Worm (Caenorhabditis elegans) whole organism, L4 larva: ENCODE results near the gene txt-1.

ENCODE experiments used
- D1046.2 ChIP-seq: fragments of 200-800 bp; sonication (Bioruptor generic); IDR thresholded peaks from 2 replicates; pipeline ENCODE4 v1.3.6; 2022; ENCODE audit warnings: missing genetic modification characterization, missing compliant biosample characterization
- F37D6.2 ChIP-seq: sonication (generic microtip); optimal IDR thresholded peaks from 2 replicates; lab custom pipeline; 2016; ENCODE audit warnings: mild to moderate bottlenecking, missing genetic modification characterization, missing compliant biosample characterization
- R02D3.7 ChIP-seq: fragments of 150-350 bp; sonication (generic microtip); optimal IDR thresholded peaks from 3 replicates; lab custom pipeline; 2014; ENCODE audit warnings: missing biosample characterization, missing genetic modification characterization
- T26A8.4 ChIP-seq: fragments of 200-800 bp; sonication (Bioruptor generic); IDR thresholded peaks from 2 replicates; pipeline ENCODE4 v1.3.6; 2022; ENCODE audit warnings: missing genetic modification characterization, missing compliant biosample characterization
- aha-1 ChIP-seq: fragments of 150-350 bp; peaks from one replicate; lab custom pipeline; 2014; ENCODE audit warnings: missing biosample characterization, missing genetic modification characterization
- aly-2 ChIP-seq: sonication (generic microtip); optimal IDR thresholded peaks from 2 replicates; lab custom pipeline; 2018; ENCODE audit warnings: missing biosample characterization, missing genetic modification characterization
- arid-1 ChIP-seq: fragments of 200-800 bp; sonication (Bioruptor generic); conservative IDR thresholded peaks from 2 replicates; pipeline ENCODE4 v1.3.6; 2022; ENCODE audit warnings: missing genetic modification reagents, missing genetic modification characterization, missing compliant biosample characterization
- ceh-32 ChIP-seq: sonication (generic microtip); optimal IDR thresholded peaks from 2 replicates; lab custom pipeline; 2016; ENCODE audit warnings: mild to moderate bottlenecking, missing genetic modification characterization, missing compliant biosample characterization; ENCODE audit not compliant: poor library complexity
- ces-1 ChIP-seq: fragments of 150-350 bp; sonication (generic microtip); optimal IDR thresholded peaks from 4 replicates; lab custom pipeline; 2014; ENCODE audit warnings: missing biosample characterization, missing genetic modification reagents, missing genetic modification characterization
- daf-16 ChIP-seq, 3 experiments: sonication (generic microtip); optimal IDR thresholded peaks; 2 replicates each; lab custom pipeline; 2016 to 2017; ENCODE audit warnings: missing genetic modification characterization in 3 of 3, missing genetic modification reagents in 3 of 3, mild to moderate bottlenecking in 2 of 3, missing compliant biosample characterization in 2 of 3, missing biosample characterization in 1 of 3, moderate library complexity in 1 of 3
- daf-19 ChIP-seq: fragments of 200-800 bp; sonication (Bioruptor generic); conservative IDR thresholded peaks from 2 replicates; pipeline ENCODE4 v1.3.6; 2022; ENCODE audit warnings: missing genetic modification characterization, missing compliant biosample characterization
- dmd-9 ChIP-seq: fragments of 200-800 bp; sonication (Bioruptor generic); IDR thresholded peaks from 2 replicates; pipeline ENCODE4 v1.3.6; 2022; ENCODE audit warnings: missing genetic modification reagents, missing genetic modification characterization, missing compliant biosample characterization
- duxl-1 ChIP-seq: sonication (generic microtip); optimal IDR thresholded peaks from 2 replicates; lab custom pipeline; 2016; ENCODE audit warnings: mild to moderate bottlenecking, missing genetic modification characterization, moderate library complexity, missing compliant biosample characterization; ENCODE audit not compliant: poor library complexity
- dve-1 ChIP-seq: sonication (generic microtip); optimal IDR thresholded peaks from 2 replicates; lab custom pipeline; 2017; ENCODE audit warnings: antibody characterized with exemption, mild to moderate bottlenecking, missing genetic modification characterization, missing compliant biosample characterization; ENCODE audit not compliant: insufficient read depth
- egl-27 ChIP-seq: sonication (generic microtip); optimal IDR thresholded peaks from 3 replicates; lab custom pipeline; 2017; ENCODE audit warnings: missing biosample characterization, missing genetic modification reagents, missing genetic modification characterization
- fos-1 ChIP-seq: fragments of 150-350 bp; optimal IDR thresholded peaks from 2 replicates; lab custom pipeline; 2014; ENCODE audit warnings: missing biosample characterization, missing genetic modification characterization
- hlh-11 ChIP-seq: fragments of 200-800 bp; sonication (Bioruptor generic); optimal IDR thresholded peaks from 2 replicates; lab custom pipeline; 2018; ENCODE audit warnings: mild to moderate bottlenecking, missing genetic modification characterization, missing compliant biosample characterization
- jun-1 ChIP-seq: fragments of 150-350 bp; optimal IDR thresholded peaks from 2 replicates; lab custom pipeline; 2014; ENCODE audit warnings: missing biosample characterization, missing genetic modification reagents, missing genetic modification characterization
- lin-1 ChIP-seq: fragments of 200-800 bp; sonication (Bioruptor generic); IDR thresholded peaks from 2 replicates; pipeline ENCODE4 v1.3.6; 2022; ENCODE audit warnings: missing genetic modification reagents, missing genetic modification characterization, missing compliant biosample characterization
- madf-9 ChIP-seq: fragments of 200-800 bp; sonication (Bioruptor generic); conservative IDR thresholded peaks from 2 replicates; pipeline ENCODE4 v1.3.6; 2022; ENCODE audit warnings: missing genetic modification reagents, missing genetic modification characterization, missing compliant biosample characterization
- mdt-29 ChIP-seq: fragments of 200-800 bp; sonication (Bioruptor generic); IDR thresholded peaks from 2 replicates; pipeline ENCODE4 v1.3.6; 2022; ENCODE audit warnings: missing genetic modification reagents, missing genetic modification characterization, missing compliant biosample characterization
- mxl-2 ChIP-seq: fragments of 200-800 bp; sonication (Bioruptor generic); conservative IDR thresholded peaks from 2 replicates; pipeline ENCODE4 v1.3.6; 2022; ENCODE audit warnings: missing genetic modification reagents, missing genetic modification characterization, missing compliant biosample characterization
- mxl-3 ChIP-seq: fragments of 200-800 bp; sonication (Bioruptor generic); optimal IDR thresholded peaks from 2 replicates; lab custom pipeline; 2018; ENCODE audit warnings: mild to moderate bottlenecking, missing genetic modification characterization, missing compliant biosample characterization
- nhr-11 ChIP-seq: fragments of 150-350 bp; optimal IDR thresholded peaks from 2 replicates; lab custom pipeline; 2014; ENCODE audit warnings: missing biosample characterization, missing genetic modification characterization
- nhr-237 ChIP-seq: sonication (generic microtip); optimal IDR thresholded peaks from 2 replicates; lab custom pipeline; 2017; ENCODE audit warnings: missing biosample characterization, missing genetic modification characterization
- nhr-25 ChIP-seq: sonication (generic microtip); optimal IDR thresholded peaks from 2 replicates; lab custom pipeline; 2017; ENCODE audit warnings: missing genetic modification characterization, mild to moderate bottlenecking, missing compliant biosample characterization, antibody characterized with exemption, moderate library complexity, borderline replicate concordance; ENCODE audit not compliant: insufficient read depth
- nhr-28 ChIP-seq: fragments of 150-350 bp; optimal IDR thresholded peaks from 2 replicates; lab custom pipeline; 2014; ENCODE audit warnings: missing biosample characterization, missing genetic modification characterization
- nhr-42 ChIP-seq: fragments of 200-800 bp; sonication (Bioruptor generic); IDR thresholded peaks from 2 replicates; pipeline ENCODE4 v1.3.6; 2022; ENCODE audit warnings: missing genetic modification characterization, missing compliant biosample characterization
- nhr-48 ChIP-seq: sonication (generic microtip); optimal IDR thresholded peaks from 2 replicates; lab custom pipeline; 2016; ENCODE audit warnings: mild to moderate bottlenecking, missing genetic modification characterization, missing compliant biosample characterization
- nhr-6 ChIP-seq: fragments of 150-350 bp; optimal IDR thresholded peaks from 2 replicates; lab custom pipeline; 2014; ENCODE audit warnings: missing biosample characterization, missing genetic modification characterization
- pqm-1 ChIP-seq: sonication (generic microtip); optimal IDR thresholded peaks from 2 replicates; lab custom pipeline; 2017; ENCODE audit warnings: missing biosample characterization, missing genetic modification characterization
- rbr-2 ChIP-seq: sonication (generic microtip); optimal IDR thresholded peaks from 2 replicates; lab custom pipeline; 2016; ENCODE audit warnings: missing genotype, missing genetic modification characterization, missing compliant biosample characterization
- set-16 ChIP-seq: fragments of 200-800 bp; sonication (Bioruptor generic); IDR thresholded peaks from 2 replicates; pipeline ENCODE4 v1.3.6; 2022; ENCODE audit warnings: missing genetic modification reagents, missing genetic modification characterization, missing compliant biosample characterization
- tra-1 ChIP-seq: fragments of 200-800 bp; sonication (Bioruptor generic); IDR thresholded peaks from 2 replicates; pipeline ENCODE4 v1.3.6; 2022; ENCODE audit warnings: missing genetic modification reagents, missing genetic modification characterization, missing compliant biosample characterization
- zag-1 ChIP-seq: fragments of 150-350 bp; optimal IDR thresholded peaks from 2 replicates; lab custom pipeline; 2014; ENCODE audit warnings: missing biosample characterization, missing genetic modification characterization

Gene txt-1

DNA sequence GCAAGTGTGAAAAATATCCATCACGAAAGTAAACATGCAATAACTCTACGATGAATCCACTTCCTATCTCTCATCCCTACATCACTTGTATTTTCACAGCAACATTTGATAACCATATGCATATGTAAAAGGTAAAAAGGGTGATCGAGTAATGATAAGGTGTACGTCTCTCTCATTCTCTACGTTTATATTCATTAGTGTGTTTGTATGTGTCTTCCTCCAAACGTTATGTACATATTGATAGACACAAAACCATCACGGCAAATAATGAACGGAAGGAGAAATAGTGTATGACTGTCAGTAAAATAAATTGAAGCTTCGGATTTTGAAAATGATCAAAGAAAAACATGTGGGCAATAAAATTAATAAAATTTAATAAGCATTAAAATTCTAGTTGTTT lies 16.5 kb downstream of the txt-1 start:
- TF ChIP-seq zag-1 (no peak), daf-19 (GFP tag; lab: Robert Waterston, UW) (no peak), mxl-2 (GFP tag; lab: Robert Waterston, UW) (no peak), nhr-6 (peak; percentile 0), D1046.2 (GFP tag; lab: Robert Waterston, UW) (no peak), ces-1 (GFP tag; lab: Kevin White, UChicago) (no peak), ceh-32 (tag; lab: Kevin White, UChicago) (no peak), set-16 (GFP tag; lab: Robert Waterston, UW) (no peak), daf-16 (GFP tag; optimal IDR thresholded peaks at IDR 0.05; lab: Kevin White, UChicago) (no peak), daf-16 (tag; optimal IDR thresholded peaks at IDR 0.05; lab: Kevin White, UChicago) (peak; percentile 47), dmd-9 (GFP tag; lab: Robert Waterston, UW) (no peak), pqm-1 (peak; percentile 79), madf-9 (GFP tag; lab: Robert Waterston, UW) (no peak), mxl-3 (GFP tag; lab: Kevin White, UChicago) (no peak), fos-1 (no peak), aha-1 (tag; lab: Kevin White, UChicago) (no peak), aly-2 (tag; lab: Kevin White, UChicago) (no peak), jun-1 (tag; lab: Kevin White, UChicago) (no peak), lin-1 (GFP tag; lab: Robert Waterston, UW) (no peak), nhr-25 (tag; lab: Kevin White, UChicago) (no peak), nhr-237 (tag; lab: Kevin White, UChicago) (no peak), nhr-42 (GFP tag; lab: Robert Waterston, UW) (no peak), R02D3.7 (tag; lab: Kevin White, UChicago) (no peak), hlh-11 (no peak), nhr-28 (tag; lab: Kevin White, UChicago) (peak; percentile 78)

DNA sequence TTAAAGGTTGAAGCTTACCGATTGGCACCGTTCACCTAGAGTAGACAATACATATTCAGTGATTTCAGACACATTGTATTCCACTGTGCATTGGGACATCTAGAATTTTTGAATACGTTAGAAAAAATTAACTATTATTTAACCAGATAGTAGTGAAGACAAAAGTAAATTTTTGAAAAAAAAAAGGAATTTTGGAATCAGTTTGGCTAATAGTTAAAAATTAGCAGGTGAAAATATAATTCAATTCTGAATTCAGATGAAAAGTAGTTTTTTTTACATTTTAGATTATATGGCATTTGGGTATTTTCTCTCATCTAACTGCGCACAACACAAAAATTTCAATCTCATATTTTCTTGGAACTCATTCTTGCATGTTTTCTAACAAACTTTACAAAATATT lies 18.9 kb downstream of the txt-1 start, which contains the start of gene nmur-2:
nmur-2 (minus strand) TSS at position 101 of the 400 bp plus-strand sequence.
- no peak for TF ChIP-seq set-16 (GFP tag; lab: Robert Waterston, UW)
- no peak for TF ChIP-seq nhr-42 (GFP tag; lab: Robert Waterston, UW)
- no peak for TF ChIP-seq T26A8.4 (GFP tag; lab: Robert Waterston, UW)
- no peak for TF ChIP-seq F37D6.2 (tag; lab: Kevin White, UChicago)
- no peak for TF ChIP-seq ceh-32 (tag; lab: Kevin White, UChicago)
- TF ChIP-seq nhr-11 (tag; lab: Kevin White, UChicago) = no peak
- no peak for TF ChIP-seq duxl-1 (tag; lab: Kevin White, UChicago)
- TF ChIP-seq hlh-11 = no peak
- TF ChIP-seq D1046.2 (GFP tag; lab: Robert Waterston, UW) = no peak
- no peak for TF ChIP-seq rbr-2 (tag; lab: Kevin White, UChicago)
- no peak for TF ChIP-seq daf-16 (GFP tag; optimal IDR thresholded peaks at IDR 0.05; lab: Kevin White, UChicago)
- TF ChIP-seq daf-16 (tag; optimal IDR thresholded peaks at IDR 0.05; lab: Kevin White, UChicago) = no peak
- TF ChIP-seq dmd-9 (GFP tag; lab: Robert Waterston, UW) = no peak
- no peak for TF ChIP-seq arid-1 (GFP tag; lab: Robert Waterston, UW)

DNA sequence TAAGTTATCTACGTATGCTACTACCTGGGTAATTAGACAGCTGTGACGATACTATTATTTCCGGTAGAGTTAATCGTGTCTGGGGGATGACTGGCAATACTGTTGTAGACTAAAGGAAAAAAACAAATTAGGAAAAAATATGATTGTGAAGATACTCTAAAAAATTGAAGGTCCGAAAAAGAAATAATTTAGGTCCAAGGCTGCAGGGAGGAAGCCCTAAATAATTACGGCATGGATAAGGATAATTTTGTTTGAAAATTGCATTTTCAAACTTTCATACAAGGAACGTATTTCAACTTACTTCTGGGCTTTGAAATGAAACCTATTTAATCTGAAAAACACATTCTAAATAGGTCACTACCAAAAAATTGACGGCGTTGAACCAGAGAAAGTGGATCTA lies 22.9 kb downstream of the txt-1 start, which contains the start of gene srd-3:
srd-3 (minus strand) TSS at position 101 of the 400 bp plus-strand sequence.
- TF ChIP-seq mxl-3 (GFP tag; lab: Kevin White, UChicago) (no peak), nhr-48 (tag; lab: Kevin White, UChicago) (no peak), egl-27 (tag; lab: Kevin White, UChicago) (no peak), mdt-29 (GFP tag; lab: Robert Waterston, UW) (no peak), duxl-1 (tag; lab: Kevin White, UChicago) (no peak), tra-1 (GFP tag; lab: Robert Waterston, UW) (no peak), dve-1 (tag; lab: Kevin White, UChicago) (no peak)
